Worm (Caenorhabditis elegans) whole organism, L1 larva: ENCODE measurements around the gene egl-9.

Experiments used
- C16A3.4 ChIP-seq: fragments of 150-350 bp; optimal IDR thresholded peaks from 2 replicates; lab custom pipeline; 2014; ENCODE audit warnings: missing biosample characterization, missing genetic modification characterization
- F16B12.6 ChIP-seq: fragments of 150-350 bp; optimal IDR thresholded peaks from 2 replicates; lab custom pipeline; 2014; ENCODE audit warnings: missing biosample characterization, missing genetic modification characterization
- Y116A8C.19 ChIP-seq: sonication (generic microtip); optimal IDR thresholded peaks from 2 replicates; lab custom pipeline; 2016; ENCODE audit warnings: missing compliant biosample characterization, missing genetic modification characterization, borderline replicate concordance
- blmp-1 ChIP-seq: fragments of 150-350 bp; optimal IDR thresholded peaks from 2 replicates; lab custom pipeline; 2014; ENCODE audit warnings: missing biosample characterization, missing genetic modification characterization
- ceh-8 ChIP-seq: fragments of 200-800 bp; sonication (Bioruptor generic); optimal IDR thresholded peaks from 2 replicates; lab custom pipeline; 2018; ENCODE audit warnings: mild to moderate bottlenecking, missing genetic modification characterization, moderate library complexity, missing compliant biosample characterization
- ceh-90 ChIP-seq: sonication (generic microtip); optimal IDR thresholded peaks from 2 replicates; lab custom pipeline; 2016; ENCODE audit warnings: missing genetic modification characterization, missing compliant biosample characterization
- dpl-1 ChIP-seq, 3 experiments: fragments of 150-350 bp in 2 of 3; sonication (generic microtip) in 1 of 3; optimal IDR thresholded peaks; 2 replicates each; lab custom pipeline; 2014 to 2017; ENCODE audit warnings: missing biosample characterization in 3 of 3, missing genetic modification characterization in 3 of 3, missing genetic modification reagents in 3 of 3
- egl-13 ChIP-seq: sonication (generic microtip); optimal IDR thresholded peaks from 2 replicates; lab custom pipeline; 2016; ENCODE audit warnings: missing genotype, missing genetic modification reagents, missing genetic modification characterization, missing compliant biosample characterization
- elt-3 ChIP-seq, 6 experiments: fragments of 150-350 bp in 1 of 6; sonication (generic microtip); optimal IDR thresholded peaks; 2 replicates each; lab custom pipeline; 2017 to 2018; ENCODE audit warnings: missing biosample characterization in 6 of 6, missing genetic modification characterization in 6 of 6, inconsistent platforms in 1 of 6
- fkh-4 ChIP-seq: sonication (generic microtip); optimal IDR thresholded peaks from 2 replicates; lab custom pipeline; 2016; ENCODE audit warnings: missing compliant biosample characterization, missing genetic modification characterization, borderline replicate concordance
- fkh-8 ChIP-seq: sonication (generic microtip); optimal IDR thresholded peaks from 2 replicates; lab custom pipeline; 2016; ENCODE audit warnings: mild to moderate bottlenecking, missing genetic modification characterization, missing compliant biosample characterization
- grh-1 ChIP-seq: fragments of 200-800 bp; sonication (Bioruptor generic); IDR thresholded peaks from 2 replicates; pipeline ENCODE4 v1.3.6; 2022; ENCODE audit warnings: missing genetic modification reagents, missing genetic modification characterization, missing compliant biosample characterization
- hlh-17 ChIP-seq: fragments of 200-800 bp; sonication (Bioruptor generic); optimal IDR thresholded peaks from 2 replicates; lab custom pipeline; 2018; ENCODE audit warnings: missing genetic modification characterization, mild to moderate bottlenecking, missing compliant biosample characterization, moderate library complexity, borderline replicate concordance
- jun-1 ChIP-seq: fragments of 150-350 bp; optimal IDR thresholded peaks from 2 replicates; lab custom pipeline; 2014; ENCODE audit warnings: missing biosample characterization, missing genetic modification reagents, missing genetic modification characterization
- lin-14 ChIP-seq: fragments of 200-800 bp; sonication (Bioruptor generic); optimal IDR thresholded peaks from 2 replicates; lab custom pipeline; 2018; ENCODE audit warnings: mild to moderate bottlenecking, missing genetic modification characterization, moderate library complexity, missing compliant biosample characterization
- lin-15B ChIP-seq: fragments of 150-350 bp; sonication (generic microtip); optimal IDR thresholded peaks from 3 replicates; lab custom pipeline; 2014; ENCODE audit warnings: missing biosample characterization, missing genetic modification characterization
- lin-35 ChIP-seq, 2 experiments: fragments of 150-350 bp; optimal IDR thresholded peaks; 2 replicates each; lab custom pipeline; 2014; ENCODE audit warnings: missing biosample characterization in 2 of 2, missing genetic modification characterization in 2 of 2, missing genetic modification reagents in 2 of 2
- lsy-2 ChIP-seq, 2 experiments: fragments of 150-350 bp; optimal IDR thresholded peaks; 2 replicates each; lab custom pipeline; 2014; ENCODE audit warnings: missing biosample characterization in 2 of 2, missing genetic modification characterization in 2 of 2
- mdl-1 ChIP-seq, 2 experiments: fragments of 150-350 bp; optimal IDR thresholded peaks; 2 replicates each; lab custom pipeline; 2014 to 2017; ENCODE audit warnings: missing biosample characterization in 2 of 2, missing genetic modification characterization in 2 of 2, inconsistent platforms in 1 of 2
- nhr-19 ChIP-seq: fragments of 200-800 bp; sonication (Bioruptor generic); conservative IDR thresholded peaks from 2 replicates; pipeline ENCODE4 v1.3.6; 2022; ENCODE audit warnings: missing genetic modification characterization, missing compliant biosample characterization
- nhr-20 ChIP-seq: sonication (generic microtip); optimal IDR thresholded peaks from 2 replicates; lab custom pipeline; 2016; ENCODE audit warnings: mild to moderate bottlenecking, missing genetic modification characterization, missing compliant biosample characterization
- nhr-47 ChIP-seq: sonication (generic microtip); optimal IDR thresholded peaks from 2 replicates; lab custom pipeline; 2016; ENCODE audit warnings: mild to moderate bottlenecking, missing genetic modification characterization, moderate library complexity, missing compliant biosample characterization
- nhr-71 ChIP-seq: sonication (generic microtip); optimal IDR thresholded peaks from 2 replicates; lab custom pipeline; 2016; ENCODE audit warnings: mild to moderate bottlenecking, missing genetic modification characterization, moderate library complexity, missing compliant biosample characterization
- nhr-76 ChIP-seq: sonication (generic microtip); optimal IDR thresholded peaks from 2 replicates; lab custom pipeline; 2017; ENCODE audit warnings: missing biosample characterization, missing genetic modification characterization
- nhr-77 ChIP-seq: fragments of 150-350 bp; optimal IDR thresholded peaks from 2 replicates; lab custom pipeline; 2014; ENCODE audit warnings: missing biosample characterization, missing genetic modification characterization
- nhr-85 ChIP-seq: sonication (generic microtip); peaks from one replicate; lab custom pipeline; 2016; ENCODE audit warnings: missing genetic modification characterization, inconsistent platforms, missing compliant biosample characterization
- nhr-90 ChIP-seq: sonication (generic microtip); optimal IDR thresholded peaks from 2 replicates; lab custom pipeline; 2016; ENCODE audit warnings: mild to moderate bottlenecking, missing genetic modification characterization, missing compliant biosample characterization; ENCODE audit not compliant: poor library complexity
- pqm-1 ChIP-seq: sonication (generic microtip); optimal IDR thresholded peaks from 3 replicates; lab custom pipeline; 2017; ENCODE audit warnings: missing biosample characterization, missing genetic modification characterization
- rnt-1 ChIP-seq: sonication (generic microtip); optimal IDR thresholded peaks from 2 replicates; lab custom pipeline; 2016; ENCODE audit warnings: mild to moderate bottlenecking, missing genetic modification characterization, moderate library complexity, missing compliant biosample characterization
- snu-23 ChIP-seq: sonication (generic microtip); optimal IDR thresholded peaks from 2 replicates; lab custom pipeline; 2016; ENCODE audit warnings: missing genetic modification characterization, missing compliant biosample characterization
- swsn-7 ChIP-seq: sonication (generic microtip); optimal IDR thresholded peaks from 2 replicates; lab custom pipeline; 2016; ENCODE audit warnings: missing genetic modification characterization, missing compliant biosample characterization
- vab-15 ChIP-seq: sonication (generic microtip); optimal IDR thresholded peaks from 2 replicates; lab custom pipeline; 2017; ENCODE audit warnings: missing genotype, mild to moderate bottlenecking, missing genetic modification characterization, missing compliant biosample characterization
- ztf-4 ChIP-seq: fragments of 150-350 bp; optimal IDR thresholded peaks from 2 replicates; lab custom pipeline; 2014; ENCODE audit warnings: missing biosample characterization, missing genetic modification characterization

egl-9 gene

DNA sequence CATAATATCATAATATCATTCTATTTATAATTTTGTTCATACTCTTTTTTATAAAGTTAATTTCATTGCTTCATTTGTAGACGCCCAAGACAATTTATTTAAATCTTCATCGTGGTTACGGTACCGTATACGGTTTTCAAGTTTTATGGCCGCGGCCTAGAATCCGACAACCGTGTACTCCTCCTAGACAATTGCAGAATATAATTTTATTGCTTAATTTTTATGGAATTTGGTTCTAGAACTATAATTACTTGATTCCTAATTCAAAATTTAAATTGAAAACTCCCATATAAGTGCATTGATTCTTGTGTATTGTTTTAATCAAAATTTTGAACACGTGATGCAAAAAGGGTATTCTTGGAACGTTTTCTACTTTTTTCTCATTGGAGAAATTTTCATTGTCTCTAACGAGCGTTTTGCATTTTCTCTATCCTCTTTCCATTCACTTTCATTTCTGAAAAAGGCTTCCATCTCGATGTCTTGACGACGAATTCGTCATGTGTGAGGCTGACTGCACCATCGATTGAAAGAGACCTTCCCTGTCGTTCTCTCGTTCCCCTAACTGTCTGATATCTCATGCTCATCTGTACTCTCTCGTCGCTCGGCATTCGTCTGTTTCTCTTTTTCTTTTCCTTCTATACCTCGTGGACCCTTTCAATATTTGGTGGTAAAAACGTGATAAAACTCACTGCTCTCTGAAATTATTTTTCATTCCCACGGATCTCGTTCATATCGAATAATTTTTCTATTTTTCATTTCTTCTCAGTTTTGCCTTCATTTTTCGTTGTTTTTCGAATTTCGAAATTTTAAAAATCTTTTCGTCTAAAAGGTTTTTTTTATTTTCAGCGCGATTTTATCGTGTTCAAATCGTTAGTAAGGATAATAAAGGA is 26.9 kb upstream of the egl-9 start, which contains the start of gene pap-1 (continued):
- TF ChIP-seq vab-15 (tag; lab: Kevin White, UChicago) (no peak), swsn-7 (tag; lab: Kevin White, UChicago) (peak; percentile 26), egl-13 (tag; lab: Kevin White, UChicago) (peak; percentile 3), pqm-1 (tag; lab: Kevin White, UChicago) (no peak), ztf-4 (no peak), fkh-4 (tag; lab: Kevin White, UChicago) (peak; percentile 45), blmp-1 (tag; lab: Kevin White, UChicago) (peak; percentile 52), rnt-1 (tag; lab: Kevin White, UChicago) (peak; percentile 78), Y116A8C.19 (tag; lab: Kevin White, UChicago) (no peak), nhr-47 (tag; lab: Kevin White, UChicago) (peak; percentile 43), nhr-90 (tag; lab: Kevin White, UChicago) (no peak), nhr-19 (GFP tag; lab: Robert Waterston, UW) (no peak)

DNA sequence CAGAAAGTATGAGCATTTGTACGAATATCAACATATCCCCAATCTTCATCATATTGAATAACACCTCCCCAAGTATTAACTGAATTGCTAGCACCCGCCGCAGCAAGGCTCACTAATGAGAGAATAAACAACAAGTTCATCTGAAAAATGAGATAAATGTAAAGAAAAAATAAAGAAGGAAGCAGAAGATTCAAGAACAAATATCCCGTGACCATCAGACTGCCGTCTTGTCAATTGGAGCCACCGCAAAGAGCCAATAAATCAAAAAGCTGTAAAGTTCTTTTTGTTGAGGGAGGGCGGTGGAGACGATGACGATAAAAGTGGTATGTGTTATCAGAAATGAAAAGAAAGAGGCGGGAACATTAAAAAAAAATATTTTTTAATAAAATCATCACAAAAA is 14.9 kb upstream of the egl-9 start, which contains the start of gene Y32F6A.5:
Y32F6A.5 (minus strand) TSS at position 140 of the 400 bp plus-strand sequence.
- TF ChIP-seq pqm-1 (tag; lab: Kevin White, UChicago) (no peak), rnt-1 (tag; lab: Kevin White, UChicago) (peak; percentile 25)
- TF ChIP-seq, all 84 proteins: peak for 1

DNA sequence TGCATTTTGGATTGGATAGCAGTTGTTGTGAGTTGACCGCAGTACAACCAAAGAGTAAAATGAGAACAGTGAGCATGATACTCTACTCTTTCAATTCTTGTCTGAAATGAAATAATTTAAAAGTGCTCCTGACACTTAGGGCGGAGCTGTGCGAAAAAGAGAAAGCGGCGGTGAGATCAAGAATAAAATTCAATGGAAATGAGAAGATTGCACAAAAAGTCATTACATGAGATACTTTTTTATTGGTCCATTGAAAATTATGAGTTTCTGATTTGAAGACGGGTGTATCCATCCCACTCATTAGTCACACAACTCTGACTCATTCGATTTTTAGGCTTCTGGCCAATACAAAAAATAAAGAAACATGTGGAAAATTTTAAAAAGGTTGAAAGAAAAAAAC is 11.1 kb upstream of the egl-9 start, which contains the start of gene F22E12.1:
F22E12.1 (minus strand) TSS at position 101 of the 400 bp plus-strand sequence.
- TF ChIP-seq fkh-4 (tag; lab: Kevin White, UChicago), result no peak
- TF ChIP-seq lsy-2 (tag; optimal IDR thresholded peaks at IDR 0.05; lab: Kevin White, UChicago), result no peak
- TF ChIP-seq hlh-17, result no peak
- TF ChIP-seq dpl-1 (GFP tag; optimal IDR thresholded peaks at IDR 0.05; lab: Kevin White, UChicago), result no peak
- no peak for TF ChIP-seq ceh-8 (GFP tag; lab: Kevin White, UChicago)
- no peak for TF ChIP-seq elt-3 (tag; optimal IDR thresholded peaks at IDR 0.05; lab: Kevin White, UChicago)
- no peak for TF ChIP-seq nhr-77 (tag; lab: Kevin White, UChicago)
- no peak for TF ChIP-seq C16A3.4 (tag; lab: Kevin White, UChicago)
- no peak for TF ChIP-seq ceh-90 (tag; lab: Kevin White, UChicago)
- TF ChIP-seq lin-35 (GFP tag; optimal IDR thresholded peaks at IDR 0.05; lab: Kevin White, UChicago), result no peak
- TF ChIP-seq jun-1 (tag; lab: Kevin White, UChicago), result no peak
- TF ChIP-seq F16B12.6 (tag; lab: Kevin White, UChicago), result no peak
- no peak for TF ChIP-seq lin-15B (tag; lab: Kevin White, UChicago)

DNA sequence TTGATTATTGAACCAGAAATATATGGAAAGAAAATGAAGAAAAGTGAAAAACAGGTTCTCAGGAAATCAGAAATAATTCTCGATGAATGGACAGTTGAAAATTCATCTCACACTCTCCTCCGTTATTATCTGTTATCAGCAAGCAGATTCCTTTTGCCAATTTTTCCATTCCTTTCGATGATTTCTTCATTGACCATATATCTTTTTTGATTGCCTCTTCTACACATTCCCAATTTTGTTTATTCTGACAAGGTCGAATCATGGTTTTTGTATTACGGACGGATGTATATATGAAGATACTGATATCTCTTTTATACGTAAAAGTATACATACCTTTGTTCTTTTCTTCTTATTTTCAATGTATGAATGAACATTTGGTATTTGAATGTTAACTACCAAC is 7.6 kb upstream of the egl-9 start:
- TF ChIP-seq nhr-20 (peak; percentile 31), elt-3 (tag; optimal IDR thresholded peaks at IDR 0.05; lab: Kevin White, UChicago) (peak in 3 of 6 experiments; percentile 25 to 86 (median 69)), nhr-76 (tag; lab: Kevin White, UChicago) (no peak), nhr-71 (tag; lab: Kevin White, UChicago) (peak; percentile 37), fkh-8 (tag; lab: Kevin White, UChicago) (no peak), blmp-1 (tag; lab: Kevin White, UChicago) (peak; percentile 70), snu-23 (peak; percentile 30), grh-1 (GFP tag; lab: Robert Waterston, UW) (peak; percentile 24; the same call in 1 of the 2 replicates), lin-14 (GFP tag; lab: Kevin White, UChicago) (peak; percentile 74), nhr-85 (tag; lab: Kevin White, UChicago) (peak; percentile 90), mdl-1 (tag; optimal IDR thresholded peaks at IDR 0.05; lab: Kevin White, UChicago) (no peak), lsy-2 (tag; optimal IDR thresholded peaks at IDR 0.05; lab: Kevin White, UChicago) (peak in 1 of 2 experiments; percentile 29)
